Worm (Caenorhabditis elegans) whole organism, mixed stage, embryonic: Measurements from ENCODE around the gene T07D4.5.

Source experiments
- M03D4.4 ChIP-seq: sonication (generic microtip); optimal IDR thresholded peaks from 2 replicates; lab custom pipeline; 2017; ENCODE audit warnings: mild to moderate bottlenecking, missing genetic modification characterization, missing compliant biosample characterization
- bed-3 ChIP-seq: fragments of 200-800 bp; sonication (Bioruptor generic); optimal IDR thresholded peaks from 3 replicates; lab custom pipeline; 2018; ENCODE audit warnings: mild to moderate bottlenecking, missing genetic modification characterization, moderate library complexity, missing compliant biosample characterization
- blmp-1 ChIP-seq: fragments of 150-350 bp; optimal IDR thresholded peaks from 2 replicates; lab custom pipeline; 2014; ENCODE audit warnings: missing biosample characterization, missing genetic modification characterization
- ceh-39 ChIP-seq: fragments of 150-350 bp; optimal IDR thresholded peaks from 2 replicates; lab custom pipeline; 2014; ENCODE audit warnings: missing biosample characterization, missing genetic modification characterization
- ceh-43 ChIP-seq: fragments of 200-800 bp; sonication (Bioruptor generic); optimal IDR thresholded peaks from 2 replicates; lab custom pipeline; 2018; ENCODE audit warnings: mild to moderate bottlenecking, missing genetic modification characterization, moderate library complexity, missing compliant biosample characterization
- ceh-83 ChIP-seq: fragments of 200-800 bp; sonication (Bioruptor generic); optimal IDR thresholded peaks from 2 replicates; lab custom pipeline; 2018; ENCODE audit warnings: mild to moderate bottlenecking, missing genetic modification characterization, missing compliant biosample characterization
- ces-1 ChIP-seq: fragments of 150-350 bp; optimal IDR thresholded peaks from 2 replicates; lab custom pipeline; 2014; ENCODE audit warnings: missing biosample characterization, missing genetic modification reagents, missing genetic modification characterization
- cnd-1 ChIP-seq: fragments of 200-800 bp; sonication (Bioruptor generic); optimal IDR thresholded peaks from 2 replicates; lab custom pipeline; 2018; ENCODE audit warnings: mild to moderate bottlenecking, missing genetic modification characterization, missing compliant biosample characterization
- drap-1 ChIP-seq: fragments of 200-800 bp; sonication (Bioruptor generic); optimal IDR thresholded peaks from 3 replicates; lab custom pipeline; 2018; ENCODE audit warnings: mild to moderate bottlenecking, missing genetic modification characterization, missing compliant biosample characterization
- elt-1 ChIP-seq: sonication (generic microtip); optimal IDR thresholded peaks from 2 replicates; lab custom pipeline; 2017; ENCODE audit warnings: missing genetic modification characterization, mild to moderate bottlenecking, missing compliant biosample characterization, antibody characterized with exemption, moderate library complexity, borderline replicate concordance; ENCODE audit not compliant: insufficient read depth
- elt-3 ChIP-seq: fragments of 150-350 bp; optimal IDR thresholded peaks from 2 replicates; lab custom pipeline; 2014; ENCODE audit warnings: missing biosample characterization, missing genetic modification characterization
- flh-1 ChIP-seq: fragments of 200-800 bp; sonication (Bioruptor generic); optimal IDR thresholded peaks from 2 replicates; lab custom pipeline; 2018; ENCODE audit warnings: mild to moderate bottlenecking, missing genetic modification characterization, moderate library complexity, missing compliant biosample characterization
- ham-2 ChIP-seq: fragments of 200-800 bp; sonication (Bioruptor generic); optimal IDR thresholded peaks from 2 replicates; lab custom pipeline; 2018; ENCODE audit warnings: mild to moderate bottlenecking, missing genetic modification characterization, missing compliant biosample characterization
- hlh-1 ChIP-seq: fragments of 150-350 bp; optimal IDR thresholded peaks from 2 replicates; lab custom pipeline; 2014; ENCODE audit warnings: missing biosample characterization, missing genetic modification reagents, missing genetic modification characterization
- lin-13 ChIP-seq: fragments of 150-350 bp; optimal IDR thresholded peaks from 2 replicates; lab custom pipeline; 2014; ENCODE audit warnings: missing biosample characterization, missing genetic modification characterization
- lin-32 ChIP-seq: fragments of 200-800 bp; sonication (Bioruptor generic); optimal IDR thresholded peaks from 2 replicates; lab custom pipeline; 2018; ENCODE audit warnings: mild to moderate bottlenecking, missing genetic modification characterization, missing compliant biosample characterization
- lsy-2 ChIP-seq: fragments of 150-350 bp; optimal IDR thresholded peaks from 2 replicates; lab custom pipeline; 2014; ENCODE audit warnings: missing biosample characterization, missing genetic modification characterization
- mep-1 ChIP-seq: fragments of 150-350 bp; optimal IDR thresholded peaks from 2 replicates; lab custom pipeline; 2017; ENCODE audit warnings: missing biosample characterization, missing genetic modification reagents, missing genetic modification characterization, inconsistent platforms
- nhr-12 ChIP-seq: fragments of 150-350 bp; optimal IDR thresholded peaks from 2 replicates; lab custom pipeline; 2014; ENCODE audit warnings: missing biosample characterization, missing genetic modification characterization
- nhr-2 ChIP-seq: fragments of 150-350 bp; optimal IDR thresholded peaks from 2 replicates; lab custom pipeline; 2014; ENCODE audit warnings: missing biosample characterization, missing genetic modification characterization
- nhr-237 ChIP-seq: fragments of 150-350 bp; optimal IDR thresholded peaks from 2 replicates; lab custom pipeline; 2014; ENCODE audit warnings: missing biosample characterization, missing genetic modification characterization
- nhr-76 ChIP-seq: sonication (generic microtip); optimal IDR thresholded peaks from 2 replicates; lab custom pipeline; 2017; ENCODE audit warnings: missing biosample characterization, missing genetic modification characterization
- pha-4 ChIP-seq: fragments of 150-350 bp; optimal IDR thresholded peaks from 2 replicates; lab custom pipeline; 2018; ENCODE audit warnings: missing biosample characterization, missing genetic modification reagents, missing genetic modification characterization
- snpc-4 ChIP-seq: fragments of 150-350 bp; optimal IDR thresholded peaks from 2 replicates; lab custom pipeline; 2014; ENCODE audit warnings: missing biosample characterization, missing genetic modification characterization
- sptf-1 ChIP-seq: sonication (generic microtip); optimal IDR thresholded peaks from 2 replicates; lab custom pipeline; 2017; ENCODE audit warnings: mild to moderate bottlenecking, missing genetic modification characterization, moderate library complexity, missing compliant biosample characterization
- tbx-8 ChIP-seq: fragments of 200-800 bp; sonication (Bioruptor generic); optimal IDR thresholded peaks from 2 replicates; lab custom pipeline; 2018; ENCODE audit warnings: mild to moderate bottlenecking, missing genetic modification characterization, moderate library complexity, missing compliant biosample characterization
- unc-120 ChIP-seq: sonication (generic microtip); optimal IDR thresholded peaks from 2 replicates; lab custom pipeline; 2017; ENCODE audit warnings: missing genetic modification characterization, missing compliant biosample characterization; ENCODE audit not compliant: poor library complexity, severe bottlenecking
- unc-62 ChIP-seq: fragments of 150-350 bp; optimal IDR thresholded peaks from 2 replicates; lab custom pipeline; 2014; ENCODE audit warnings: missing biosample characterization, missing genetic modification reagents, missing genetic modification characterization
- zip-8 ChIP-seq: fragments of 150-350 bp; optimal IDR thresholded peaks from 2 replicates; lab custom pipeline; 2014; ENCODE audit warnings: missing biosample characterization, missing genetic modification characterization
- ztf-11 ChIP-seq: fragments of 150-350 bp; optimal IDR thresholded peaks from 2 replicates; lab custom pipeline; 2014; ENCODE audit warnings: missing biosample characterization, missing genetic modification characterization

Gene T07D4.5

DNA sequence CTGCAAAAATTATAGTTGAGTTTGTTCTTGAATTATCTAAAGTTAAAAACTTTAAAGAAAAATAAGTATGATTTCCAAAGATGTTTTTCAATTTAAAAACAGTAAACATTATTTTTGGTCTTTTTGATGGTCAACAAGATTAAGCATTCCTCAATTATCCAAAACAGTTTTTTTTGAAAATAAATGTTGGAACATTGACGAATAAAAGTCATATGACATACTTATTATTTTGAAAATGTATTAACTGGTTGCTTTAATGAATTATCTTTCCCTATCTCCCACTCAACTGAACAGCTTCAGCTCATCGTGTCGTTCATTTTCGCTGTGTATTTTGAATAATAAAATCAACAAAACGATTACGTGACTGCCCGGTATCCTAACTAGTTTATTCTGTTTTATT lies 27.1 kb downstream of the T07D4.5 start:
- TF ChIP-seq snpc-4 (tag; lab: Kevin White, UChicago) (no peak), ceh-39 (no peak), nhr-2 (no peak), flh-1 (GFP tag; lab: Kevin White, UChicago) (no peak)

DNA sequence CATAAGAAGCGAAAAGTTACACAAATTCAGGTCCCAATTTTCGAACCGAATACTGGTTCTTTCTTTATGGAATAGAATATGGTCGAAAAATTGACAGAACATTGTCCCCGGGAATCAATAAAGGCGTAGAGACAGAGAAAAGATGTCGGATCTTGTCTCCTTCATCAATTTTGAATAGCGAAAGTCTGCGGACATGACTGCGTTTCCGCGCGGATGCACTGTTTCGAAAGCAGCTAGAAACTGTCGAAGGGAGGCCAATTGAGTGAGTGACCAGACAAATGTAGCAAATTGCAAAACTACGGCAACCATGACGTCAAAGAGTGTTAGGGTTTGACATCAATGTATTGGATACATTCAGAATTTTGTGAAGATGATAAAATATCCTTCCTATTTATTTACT lies 27.6 kb downstream of the T07D4.5 start:
- peak; percentile 59 for TF ChIP-seq blmp-1 (tag; lab: Kevin White, UChicago)
- peak; percentile 12 for TF ChIP-seq unc-62 (GFP tag; lab: Kevin White, UChicago)
- peak; percentile 75 for TF ChIP-seq ham-2 (GFP tag; lab: Kevin White, UChicago)
- no peak for TF ChIP-seq hlh-1 (tag; lab: Kevin White, UChicago)
- TF ChIP-seq ceh-39 = no peak
- TF ChIP-seq ceh-43 = no peak
- no peak for TF ChIP-seq cnd-1 (tag; lab: Kevin White, UChicago)
- no peak for TF ChIP-seq unc-120
- no peak for TF ChIP-seq nhr-237
- TF ChIP-seq elt-3 (tag; lab: Kevin White, UChicago) = no peak
- no peak for TF ChIP-seq snpc-4 (tag; lab: Kevin White, UChicago)
- TF ChIP-seq drap-1 (GFP tag; lab: Kevin White, UChicago) = no peak
- TF ChIP-seq lin-13 (tag; lab: Kevin White, UChicago) = no peak
- no peak for TF ChIP-seq lin-32 (GFP tag; lab: Kevin White, UChicago)

DNA sequence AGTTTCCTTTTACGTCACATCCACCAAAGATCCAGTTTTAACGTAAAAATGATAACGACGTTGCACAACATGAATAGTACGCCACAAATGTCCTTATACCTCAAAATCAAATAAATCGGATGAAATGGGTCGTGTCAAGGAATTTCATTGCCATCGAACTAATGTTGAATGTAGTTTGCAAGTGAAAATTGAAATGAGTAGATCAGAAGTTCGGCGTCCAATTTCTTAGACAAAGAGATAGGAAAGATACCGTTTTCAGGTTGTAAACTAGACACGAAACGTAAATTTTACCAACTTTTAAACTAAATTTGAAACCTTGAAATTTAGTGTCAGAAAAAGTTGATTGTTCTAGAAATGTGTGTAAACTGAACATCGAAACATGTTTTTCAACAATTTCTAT lies 29.3 kb downstream of the T07D4.5 start:
- TF ChIP-seq mep-1 (tag; lab: Kevin White, UChicago) = no peak
- TF ChIP-seq ceh-83 (GFP tag; lab: Kevin White, UChicago) = no peak
- no peak for TF ChIP-seq hlh-1 (tag; lab: Kevin White, UChicago)
- TF ChIP-seq nhr-237 = no peak
- TF ChIP-seq sptf-1 (tag; lab: Kevin White, UChicago) = no peak

DNA sequence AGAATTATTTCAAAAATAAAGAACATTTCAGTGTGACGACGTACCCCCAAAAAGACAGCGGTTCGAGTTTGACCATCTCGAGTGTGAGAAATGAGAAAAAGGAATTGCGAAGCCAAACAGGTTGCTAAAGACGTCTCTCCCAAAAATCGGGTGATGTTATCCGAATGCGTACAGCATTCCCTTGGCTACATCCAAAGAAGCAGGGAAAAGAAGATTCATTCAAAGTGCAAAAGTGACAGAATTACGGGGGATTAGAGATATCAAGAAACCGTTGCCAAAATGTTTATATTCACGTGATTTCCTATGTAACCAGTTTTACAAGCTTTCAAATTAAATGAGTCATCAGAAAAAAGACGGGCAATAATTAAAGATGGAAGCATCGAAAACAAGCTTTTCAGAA lies 30.2 kb downstream of the T07D4.5 start:
- TF ChIP-seq nhr-76 (tag; lab: Kevin White, UChicago) (no peak), ceh-43 (no peak), bed-3 (no peak), ztf-11 (tag; lab: Kevin White, UChicago) (no peak), drap-1 (GFP tag; lab: Kevin White, UChicago) (no peak), unc-120 (no peak), ceh-83 (GFP tag; lab: Kevin White, UChicago) (no peak), nhr-2 (no peak), M03D4.4 (tag; lab: Kevin White, UChicago) (no peak), elt-1 (tag; lab: Kevin White, UChicago) (no peak), pha-4 (tag; lab: Kevin White, UChicago) (no peak), mep-1 (tag; lab: Kevin White, UChicago) (no peak), sptf-1 (tag; lab: Kevin White, UChicago) (no peak), nhr-12 (tag; lab: Kevin White, UChicago) (no peak), hlh-1 (tag; lab: Kevin White, UChicago) (no peak), ces-1 (GFP tag; lab: Kevin White, UChicago) (no peak), lin-32 (GFP tag; lab: Kevin White, UChicago) (no peak), elt-3 (tag; lab: Kevin White, UChicago) (no peak), lsy-2 (tag; lab: Kevin White, UChicago) (no peak), zip-8 (tag; lab: Kevin White, UChicago) (no peak)
- TF ChIP-seq, all 35 proteins: peak for 0

DNA sequence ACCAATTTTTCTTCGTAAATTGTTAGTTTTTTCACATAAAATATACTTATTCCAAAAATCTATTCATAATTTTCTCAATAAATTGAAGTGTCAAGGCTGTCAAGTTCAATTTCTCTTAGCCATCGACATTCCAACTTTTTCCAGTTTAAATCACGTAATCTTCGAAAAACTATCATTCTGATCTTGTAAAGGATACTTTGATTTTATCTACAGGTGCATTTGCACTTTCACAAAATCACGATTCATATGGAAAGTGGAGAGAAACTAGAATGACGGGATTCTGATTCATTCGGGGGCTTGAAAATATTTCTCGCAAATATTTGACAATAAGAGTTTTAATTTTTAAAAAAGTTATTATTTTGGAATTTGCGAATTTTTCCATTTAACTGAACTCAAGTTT lies 30.9 kb downstream of the T07D4.5 start:
- TF ChIP-seq M03D4.4 (tag; lab: Kevin White, UChicago) = no peak
- TF ChIP-seq nhr-237 = no peak
- no peak for TF ChIP-seq tbx-8 (GFP tag; lab: Kevin White, UChicago)
- TF ChIP-seq lin-32 (GFP tag; lab: Kevin White, UChicago) = no peak

DNA sequence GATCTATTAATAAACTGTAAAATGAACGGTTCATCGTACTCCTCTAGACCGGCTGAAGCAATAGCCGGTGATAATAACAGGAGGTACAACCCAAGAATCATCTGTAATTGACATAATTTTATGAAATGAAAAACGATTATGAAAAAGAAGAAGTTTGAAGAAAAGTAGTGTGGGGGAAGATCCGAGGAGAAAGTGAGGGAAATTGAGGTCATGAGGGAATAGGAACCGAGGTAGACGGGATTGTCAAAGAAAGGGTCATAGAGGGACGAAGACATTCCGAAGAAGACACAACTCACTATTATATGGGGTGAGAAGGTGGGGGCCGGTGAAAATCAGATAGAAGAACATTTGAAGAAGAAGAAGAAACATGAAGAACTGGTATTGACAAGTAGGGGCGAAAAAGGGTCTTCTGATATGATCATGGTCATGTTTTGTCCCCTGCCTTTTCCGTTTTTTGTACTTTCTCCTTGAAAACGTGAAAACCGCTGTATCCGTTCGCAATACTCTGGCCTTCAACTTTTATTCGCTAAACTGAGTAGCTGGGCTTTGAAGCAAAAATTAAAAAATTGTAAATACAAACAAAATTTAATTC lies 32.0 kb downstream of the T07D4.5 start, which contains the start of gene oac-46:
Gene oac-46 (minus strand): TSS at position 101 of the 592 bp plus-strand sequence.
- no peak for TF ChIP-seq M03D4.4 (tag; lab: Kevin White, UChicago)
- TF ChIP-seq blmp-1 (tag; lab: Kevin White, UChicago) = peak; percentile 44
